Fruit fly (Drosophila melanogaster) whole organism, prepupa: ENCODE data around the gene MED24.

Experiments
- CG10669 ChIP-seq: fragments of 200-800 bp; sonication (Bioruptor generic); optimal IDR thresholded peaks from 3 replicates; lab custom pipeline; 2018; ENCODE audit warnings: missing biosample characterization, mild to moderate bottlenecking, missing genetic modification characterization, moderate library complexity
- CG11762 ChIP-seq: fragments of 200-800 bp; sonication (Bioruptor generic); optimal IDR thresholded peaks from 3 replicates; lab custom pipeline; 2016; ENCODE audit warnings: missing biosample characterization, missing genetic modification characterization; ENCODE audit not compliant: insufficient read depth
- CG11902 ChIP-seq: fragments of 200-800 bp; sonication (Bioruptor generic); optimal IDR thresholded peaks from 3 replicates; lab custom pipeline; 2016; ENCODE audit warnings: missing biosample characterization, missing genetic modification characterization
- CG15336 ChIP-seq: fragments of 200-800 bp; sonication (Bioruptor generic); IDR thresholded peaks from 2 replicates; pipeline ENCODE4 v1.3.6; 2022; ENCODE audit warnings: missing biosample characterization, missing genetic modification characterization
- CG3032 ChIP-seq: fragments of 200-800 bp; optimal IDR thresholded peaks from 2 replicates; lab custom pipeline; 2019; ENCODE audit warnings: missing biosample characterization, mild to moderate bottlenecking, missing genetic modification characterization, moderate library complexity
- CG31627 ChIP-seq: fragments of 200-800 bp; sonication (Bioruptor generic); optimal IDR thresholded peaks from 3 replicates; lab custom pipeline; 2016; ENCODE audit warnings: missing biosample characterization, missing genetic modification characterization
- CG32006 ChIP-seq: fragments of 200-800 bp; sonication (Bioruptor generic); optimal IDR thresholded peaks from 3 replicates; lab custom pipeline; 2017; ENCODE audit warnings: missing biosample characterization, mild to moderate bottlenecking, missing genetic modification characterization
- CG34406 ChIP-seq: fragments of 200-800 bp; sonication (Bioruptor generic); optimal IDR thresholded peaks from 3 replicates; lab custom pipeline; 2016; ENCODE audit warnings: missing biosample characterization, missing genetic modification characterization
- CG3919 ChIP-seq: fragments of 200-800 bp; sonication (Bioruptor generic); optimal IDR thresholded peaks from 3 replicates; lab custom pipeline; 2016; ENCODE audit warnings: missing biosample characterization, missing genetic modification characterization
- CG6276 ChIP-seq: fragments of 200-800 bp; sonication (Bioruptor generic); optimal IDR thresholded peaks from 2 replicates; lab custom pipeline; 2017; ENCODE audit warnings: missing biosample characterization, mild to moderate bottlenecking, missing genetic modification characterization
- CG6792 ChIP-seq: fragments of 200-800 bp; sonication (Bioruptor generic); optimal IDR thresholded peaks from 3 replicates; lab custom pipeline; 2016; ENCODE audit warnings: missing biosample characterization, missing genetic modification characterization
- CG6808 ChIP-seq: fragments of 200-800 bp; sonication (Bioruptor generic); optimal IDR thresholded peaks from 3 replicates; lab custom pipeline; 2017; ENCODE audit warnings: missing biosample characterization, missing genetic modification characterization, mild to moderate bottlenecking, moderate library complexity, missing genetic modification reagents
- CG7368 ChIP-seq: fragments of 200-800 bp; sonication (Bioruptor generic); optimal IDR thresholded peaks from 3 replicates; lab custom pipeline; 2016; ENCODE audit warnings: missing biosample characterization, missing genetic modification characterization
- CG8119 ChIP-seq: fragments of 200-800 bp; sonication (Bioruptor generic); IDR thresholded peaks from 3 replicates; pipeline ENCODE4 v1.3.6; 2022; ENCODE audit warnings: missing biosample characterization, missing genetic modification characterization
- CG8319 ChIP-seq: fragments of 200-800 bp; sonication (Bioruptor generic); optimal IDR thresholded peaks from 3 replicates; lab custom pipeline; 2016; ENCODE audit warnings: missing biosample characterization, missing genetic modification characterization
- CG9139 ChIP-seq: fragments of 200-800 bp; sonication (Bioruptor generic); optimal IDR thresholded peaks from 3 replicates; lab custom pipeline; 2017; ENCODE audit warnings: missing biosample characterization, mild to moderate bottlenecking, missing genetic modification characterization
- Eip75B ChIP-seq: fragments of 200-800 bp; sonication (Bioruptor generic); optimal IDR thresholded peaks from 3 replicates; lab custom pipeline; 2016; ENCODE audit warnings: missing biosample characterization, missing genetic modification characterization
- Eip78C ChIP-seq: fragments of 200-800 bp; sonication (Bioruptor generic); peaks from one replicate; lab custom pipeline; 2016; ENCODE audit warnings: missing biosample characterization, missing genetic modification characterization
- Ets96B ChIP-seq: fragments of 200-800 bp; optimal IDR thresholded peaks from 2 replicates; lab custom pipeline; 2019; ENCODE audit warnings: missing biosample characterization, mild to moderate bottlenecking, missing genetic modification characterization, moderate library complexity
- Hr38 ChIP-seq: sonication (Bioruptor generic); optimal IDR thresholded peaks from 2 replicates; lab custom pipeline; 2016; ENCODE audit warnings: missing biosample characterization, missing genetic modification characterization
- Lpt ChIP-seq: fragments of 200-800 bp; sonication (Bioruptor generic); optimal IDR thresholded peaks from 3 replicates; lab custom pipeline; 2016; ENCODE audit warnings: missing biosample characterization, missing genetic modification characterization
- Met ChIP-seq: fragments of 200-800 bp; sonication (Bioruptor generic); optimal IDR thresholded peaks from 3 replicates; lab custom pipeline; 2016; ENCODE audit warnings: missing biosample characterization, missing genetic modification characterization
- Smox ChIP-seq: fragments of 200-800 bp; sonication (Bioruptor generic); optimal IDR thresholded peaks from 3 replicates; lab custom pipeline; 2016; ENCODE audit warnings: missing biosample characterization, missing genetic modification characterization
- Sox102F ChIP-seq: fragments of 200-800 bp; sonication (Bioruptor generic); optimal IDR thresholded peaks from 2 replicates; lab custom pipeline; 2016; ENCODE audit warnings: missing biosample characterization, mild to moderate bottlenecking, missing genetic modification characterization
- Sox15 ChIP-seq: fragments of 200-800 bp; sonication (Bioruptor generic); optimal IDR thresholded peaks from 3 replicates; lab custom pipeline; 2016; ENCODE audit warnings: missing biosample characterization, missing genetic modification characterization
- achi ChIP-seq: fragments of 200-800 bp; sonication (Bioruptor generic); optimal IDR thresholded peaks from 3 replicates; lab custom pipeline; 2016; ENCODE audit warnings: missing biosample characterization, missing genetic modification characterization
- acj6 ChIP-seq: fragments of 200-800 bp; sonication (Bioruptor generic); optimal IDR thresholded peaks from 3 replicates; lab custom pipeline; 2016; ENCODE audit warnings: missing biosample characterization, missing genetic modification characterization
- dac ChIP-seq: fragments of 200-800 bp; sonication (Bioruptor generic); optimal IDR thresholded peaks from 2 replicates; lab custom pipeline; 2017; ENCODE audit warnings: missing biosample characterization, mild to moderate bottlenecking, missing genetic modification characterization
- dsx ChIP-seq: fragments of 200-800 bp; optimal IDR thresholded peaks from 3 replicates; lab custom pipeline; 2019; ENCODE audit warnings: missing biosample characterization, mild to moderate bottlenecking, missing genetic modification characterization, moderate library complexity; ENCODE audit not compliant: poor library complexity, severe bottlenecking
- eg ChIP-seq: fragments of 200-800 bp; sonication (Bioruptor generic); IDR thresholded peaks from 3 replicates; pipeline ENCODE4 v1.3.6; 2022; ENCODE audit warnings: missing biosample characterization, missing genetic modification characterization
- esn ChIP-seq: fragments of 200-800 bp; sonication (Bioruptor generic); optimal IDR thresholded peaks from 2 replicates; lab custom pipeline; 2016; ENCODE audit warnings: missing biosample characterization, mild to moderate bottlenecking, missing genetic modification characterization, moderate library complexity
- fd59A ChIP-seq: fragments of 200-800 bp; sonication (Bioruptor generic); optimal IDR thresholded peaks from 2 replicates; lab custom pipeline; 2017; ENCODE audit warnings: missing biosample characterization, mild to moderate bottlenecking, missing genetic modification characterization, missing genetic modification reagents
- fd85E ChIP-seq: fragments of 200-800 bp; sonication (Bioruptor generic); optimal IDR thresholded peaks from 3 replicates; lab custom pipeline; 2016; ENCODE audit warnings: missing biosample characterization, missing genetic modification characterization
- lz ChIP-seq: fragments of 200-800 bp; sonication (Bioruptor generic); optimal IDR thresholded peaks from 3 replicates; lab custom pipeline; 2016; ENCODE audit warnings: missing biosample characterization, missing genetic modification characterization
- net ChIP-seq: fragments of 200-800 bp; sonication (Bioruptor generic); optimal IDR thresholded peaks from 3 replicates; lab custom pipeline; 2016; ENCODE audit warnings: missing biosample characterization, missing genetic modification characterization
- pdm3 ChIP-seq: fragments of 200-800 bp; sonication (Bioruptor generic); optimal IDR thresholded peaks from 3 replicates; lab custom pipeline; 2016; ENCODE audit warnings: missing biosample characterization, missing genetic modification characterization
- salr ChIP-seq, 2 experiments: fragments of 200-800 bp; sonication (Bioruptor generic); optimal IDR thresholded peaks; 3 replicates each; lab custom pipeline; 2016 to 2018; ENCODE audit warnings: missing biosample characterization in 2 of 2, missing genetic modification characterization in 2 of 2, mild to moderate bottlenecking in 1 of 2
- spab ChIP-seq: fragments of 200-800 bp; sonication (Bioruptor generic); optimal IDR thresholded peaks from 2 replicates; lab custom pipeline; 2017; ENCODE audit warnings: missing biosample characterization, mild to moderate bottlenecking, missing genetic modification characterization, missing genetic modification reagents
- ss ChIP-seq, 2 experiments: fragments of 200-800 bp; sonication (Bioruptor generic); optimal IDR thresholded peaks; 2 replicates in 1 of 2; 3 replicates in 1 of 2; lab custom pipeline; 2017 to 2018; ENCODE audit warnings: mild to moderate bottlenecking in 2 of 2, missing biosample characterization in 2 of 2, missing genetic modification characterization in 2 of 2, moderate library complexity in 1 of 2
- svp ChIP-seq: fragments of 200-800 bp; sonication (Bioruptor generic); peaks from one replicate; lab custom pipeline; 2016; ENCODE audit warnings: missing biosample characterization, missing genetic modification characterization
- vri ChIP-seq: fragments of 200-800 bp; sonication (Bioruptor generic); optimal IDR thresholded peaks from 3 replicates; lab custom pipeline; 2016; ENCODE audit warnings: missing biosample characterization, mild to moderate bottlenecking, missing genetic modification characterization

Gene MED24

DNA sequence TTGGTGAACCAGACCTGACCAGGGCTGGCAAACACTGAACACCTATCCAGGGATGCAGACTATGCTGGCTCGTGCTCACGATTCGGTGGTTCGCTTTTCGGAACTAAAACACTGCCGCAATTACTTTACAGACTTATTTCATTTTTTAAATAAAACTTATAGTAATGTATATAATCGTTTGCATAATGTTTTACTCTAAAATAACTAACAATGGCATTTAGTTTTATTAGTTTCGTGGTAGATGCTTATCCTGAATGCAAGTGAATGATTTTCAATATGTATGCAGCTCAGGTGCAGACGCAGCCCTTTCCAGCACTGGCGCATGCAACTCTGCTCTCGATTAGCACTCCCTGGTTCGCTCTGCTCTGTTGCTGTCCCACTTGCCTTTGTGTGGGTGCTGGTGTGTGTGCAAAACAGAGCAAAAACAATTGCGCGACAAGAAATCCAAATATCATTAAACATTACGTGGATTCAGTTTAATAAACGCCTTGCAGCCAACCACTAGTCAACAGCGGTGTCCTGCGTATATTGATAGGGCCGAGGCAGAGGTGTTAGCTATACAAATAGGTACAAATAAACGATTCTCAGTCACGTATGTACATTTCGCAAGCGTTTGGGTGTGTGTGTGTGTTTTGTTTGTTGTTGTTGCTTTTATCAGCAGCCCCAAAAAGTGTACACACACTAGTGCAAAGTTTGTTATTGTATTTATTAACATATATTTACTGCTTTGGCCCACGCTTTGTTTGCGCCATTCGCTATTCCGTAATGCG, 4.3 kb upstream of the MED24 start, which contains the start of the genes ERR and Atg18a (continued):
- TF ChIP-seq CG34406: peak; percentile 82
- TF ChIP-seq CG8319 (GFP tag; lab: Kevin White, UChicago): peak; percentile 82
- peak; percentile 75 for TF ChIP-seq CG7368 (GFP tag; lab: Kevin White, UChicago)
- TF ChIP-seq svp (GFP tag; lab: Kevin White, UChicago): no peak
- no peak for TF ChIP-seq CG9139 (GFP tag; lab: Kevin White, UChicago)
- peak; percentile 60 for TF ChIP-seq Hr38 (GFP tag; lab: Kevin White, UChicago)
- TF ChIP-seq Lpt (GFP tag; lab: Kevin White, UChicago): peak; percentile 73
- peak; percentile 67 for TF ChIP-seq fd85E (GFP tag; lab: Kevin White, UChicago)
- peak; percentile 58 for TF ChIP-seq CG6808 (GFP tag; lab: Kevin White, UChicago)
- TF ChIP-seq lz (GFP tag; lab: Kevin White, UChicago): peak; percentile 91

DNA sequence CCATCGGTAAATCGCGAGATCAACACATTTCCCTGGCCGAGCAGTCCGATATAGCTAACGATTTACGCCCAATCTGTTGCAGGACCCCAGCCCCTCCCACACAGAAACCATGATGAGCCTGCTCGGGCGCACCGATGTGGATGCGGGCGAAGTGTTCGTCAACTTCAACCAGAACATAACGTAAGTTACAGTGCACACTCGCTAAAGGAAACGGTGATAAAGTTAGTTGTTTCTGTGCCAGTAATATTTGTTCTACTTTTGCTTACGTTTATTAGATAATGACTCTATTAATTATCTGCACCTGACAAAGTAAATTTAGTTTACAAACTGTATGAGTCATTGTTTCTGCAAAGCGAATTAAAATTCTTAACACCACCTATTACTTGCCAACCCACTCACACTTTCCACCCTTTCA, 3.7 kb upstream of the MED24 start:
- TF ChIP-seq Eip75B (GFP tag; lab: Kevin White, UChicago): no peak
- TF ChIP-seq CG15336 (GFP tag; lab: Robert Waterston, UW): 0 out of 2 replicates have a peak, but pooled peaks have one; percentile 16

DNA sequence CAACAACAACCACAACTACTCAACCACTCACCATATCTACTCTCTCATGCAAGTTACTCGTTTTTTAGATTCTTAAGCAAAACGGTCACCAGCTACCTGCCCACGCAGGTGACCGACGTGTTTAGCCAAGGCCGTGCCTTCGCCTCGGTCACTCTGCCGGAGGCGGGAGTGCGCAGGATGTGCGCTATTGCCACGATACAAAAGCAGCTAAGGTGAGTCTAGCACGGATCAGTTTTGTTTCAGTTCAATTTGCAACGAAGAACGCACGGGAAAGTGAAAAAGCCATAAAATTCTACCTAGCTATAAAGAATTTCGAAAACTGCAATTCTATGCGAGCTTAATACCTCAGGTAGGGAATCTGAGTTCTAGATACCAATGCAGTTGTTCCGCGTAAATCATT, 1.8 kb upstream of the MED24 start:
- TF ChIP-seq CG6792 (GFP tag; lab: Kevin White, UChicago): no peak
- TF ChIP-seq acj6: no peak
- TF ChIP-seq Eip78C (GFP tag; lab: Kevin White, UChicago): no peak
- TF ChIP-seq Met (GFP tag; lab: Kevin White, UChicago): no peak
- no peak for TF ChIP-seq CG6276 (GFP tag; lab: Kevin White, UChicago)
- TF ChIP-seq esn (GFP tag; lab: Kevin White, UChicago): no peak
- TF ChIP-seq CG7368 (GFP tag; lab: Kevin White, UChicago): no peak

DNA sequence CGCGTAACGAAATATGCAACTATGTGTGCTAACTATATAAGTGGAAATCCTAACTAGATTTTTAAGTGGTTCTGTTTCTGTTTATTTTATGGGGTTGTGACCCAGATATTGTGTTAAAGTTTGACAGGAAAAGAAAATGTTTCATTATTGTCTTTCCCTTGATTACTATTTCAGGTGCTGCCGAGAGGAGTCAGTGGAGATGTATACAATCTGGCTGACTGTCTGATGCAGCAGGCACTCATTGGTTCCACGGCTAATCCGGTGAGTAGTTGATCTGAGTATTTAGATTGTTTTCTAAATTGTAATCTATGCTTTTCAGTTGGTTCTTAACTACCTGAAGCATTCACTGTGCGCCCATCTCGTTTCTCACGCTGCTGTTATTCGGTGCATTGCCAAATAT, 1.9 kb downstream of the MED24 start, which contains the start of gene CG7387:
TSS of gene CG7387 (minus strand) at position 101 of the 400 bp plus-strand sequence.
- TF ChIP-seq CG9139 (GFP tag; lab: Kevin White, UChicago) (no peak), Hr38 (GFP tag; lab: Kevin White, UChicago) (no peak), fd85E (GFP tag; lab: Kevin White, UChicago) (no peak), spab (no peak), CG15336 (GFP tag; lab: Robert Waterston, UW) (no peak), achi (GFP tag; lab: Kevin White, UChicago) (no peak), vri (GFP tag; lab: Kevin White, UChicago) (no peak), CG10669 (GFP tag; lab: Kevin White, UChicago) (no peak), acj6 (no peak), svp (GFP tag; lab: Kevin White, UChicago) (no peak), Smox (no peak), CG7368 (GFP tag; lab: Kevin White, UChicago) (no peak), CG11762 (GFP tag; lab: Kevin White, UChicago) (no peak), net (GFP tag; lab: Kevin White, UChicago) (no peak), Ets96B (tag; lab: Kevin White, UChicago) (no peak), dac (GFP tag; lab: Kevin White, UChicago) (no peak), Sox15 (GFP tag; lab: Kevin White, UChicago) (no peak), pdm3 (no peak), CG11902 (no peak), CG8119 (GFP tag; lab: Robert Waterston, UW) (no peak)

DNA sequence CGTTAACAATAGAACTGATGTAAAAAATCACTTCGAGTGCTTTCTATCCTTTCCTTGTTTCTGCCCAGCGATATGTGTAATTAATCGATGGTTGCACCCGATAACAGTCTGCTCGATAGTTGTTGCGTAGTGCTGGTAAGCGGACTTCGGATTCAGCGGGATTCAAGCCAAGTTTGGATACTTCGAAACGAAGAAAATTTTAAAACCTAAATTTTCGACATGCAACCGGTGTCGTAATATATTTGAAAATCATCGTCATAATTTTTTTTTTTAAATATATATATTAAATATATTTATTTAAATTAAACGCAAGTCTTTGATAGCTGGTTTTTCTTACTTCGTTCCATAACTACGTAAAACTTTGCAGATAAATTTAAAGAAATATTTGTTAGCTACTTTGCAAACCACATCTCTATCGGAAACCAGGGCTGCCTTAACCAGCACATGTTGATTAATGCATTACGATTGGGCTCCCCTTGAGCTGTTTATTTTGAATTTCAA, 6.8 kb downstream of the MED24 start, which contains the start of the genes UbcE2M and Dhps:
TSS of gene UbcE2M (minus strand) at position 209 of the 501 bp plus-strand sequence.
TSS of gene Dhps (plus strand) at position 429 of the 501 bp plus-strand sequence.
- no peak for TF ChIP-seq svp (GFP tag; lab: Kevin White, UChicago)
- TF ChIP-seq Smox: no peak
- TF ChIP-seq CG32006 (GFP tag; lab: Kevin White, UChicago): peak; percentile 28
- peak; percentile 69 for TF ChIP-seq CG3032 (tag; lab: Kevin White, UChicago)
- TF ChIP-seq fd85E (GFP tag; lab: Kevin White, UChicago): no peak
- peak; percentile 74 for TF ChIP-seq CG31627 (GFP tag; lab: Kevin White, UChicago)
- no peak for TF ChIP-seq spab
- no peak for TF ChIP-seq dsx (GFP tag; lab: Kevin White, UChicago)
- no peak for TF ChIP-seq Sox102F
- TF ChIP-seq salr (GFP tag; optimal IDR thresholded peaks at IDR 0.05; lab: Kevin White, UChicago): peak in 1 of 2 experiments; percentile 6
- TF ChIP-seq CG3919 (GFP tag; lab: Kevin White, UChicago): no peak
- peak; percentile 65 for TF ChIP-seq Ets96B (tag; lab: Kevin White, UChicago)
- no peak for TF ChIP-seq fd59A (GFP tag; lab: Kevin White, UChicago)
- TF ChIP-seq eg (GFP tag; lab: Robert Waterston, UW): peak; percentile 72; the same call in 2 of the 3 replicates
- no peak for TF ChIP-seq ss (GFP tag; optimal IDR thresholded peaks at IDR 0.05; lab: Kevin White, UChicago)
- no peak for TF ChIP-seq Met (GFP tag; lab: Kevin White, UChicago)
